Fruit fly (Drosophila melanogaster) whole organism, wandering third instar larva: ENCODE measurements around the gene Miro.

Experiments
- CG32264 ChIP-seq: fragments of 200-800 bp; sonication (Bioruptor generic); optimal IDR thresholded peaks from 2 replicates; lab custom pipeline; 2016; ENCODE audit warnings: missing biosample characterization, missing genetic modification characterization
- CrebA ChIP-seq: fragments of 200-800 bp; sonication (Bioruptor generic); optimal IDR thresholded peaks from 2 replicates; lab custom pipeline; 2016; ENCODE audit warnings: missing biosample characterization, mild to moderate bottlenecking, missing genetic modification characterization, borderline replicate concordance
- Dfd ChIP-seq: fragments of >200 bp; optimal IDR thresholded peaks from 2 replicates; lab custom pipeline; 2017; ENCODE audit warnings: missing biosample characterization, missing genetic modification characterization
- GATAd ChIP-seq: sonication (Bioruptor generic); optimal IDR thresholded peaks from 2 replicates; lab custom pipeline; 2016; ENCODE audit warnings: missing biosample characterization, missing genetic modification characterization
- HLH106 ChIP-seq: fragments of 200-800 bp; optimal IDR thresholded peaks from 3 replicates; lab custom pipeline; 2019; ENCODE audit warnings: missing biosample characterization, mild to moderate bottlenecking, missing genetic modification characterization, moderate library complexity
- Hnf4 ChIP-seq: fragments of 200-800 bp; sonication (Bioruptor generic); optimal IDR thresholded peaks from 2 replicates; lab custom pipeline; 2016; ENCODE audit warnings: missing biosample characterization, mild to moderate bottlenecking, missing genetic modification characterization
- Hr78 ChIP-seq: fragments of >200 bp; optimal IDR thresholded peaks from 2 replicates; lab custom pipeline; 2017; ENCODE audit warnings: missing biosample characterization, missing genetic modification characterization
- Hr83 ChIP-seq: fragments of 200-300 bp; sonication (Bioruptor generic); optimal IDR thresholded peaks from 2 replicates; lab custom pipeline; 2016; ENCODE audit warnings: missing biosample characterization, mild to moderate bottlenecking, missing genetic modification characterization, moderate library complexity; ENCODE audit not compliant: poor library complexity, severe bottlenecking
- Jra ChIP-seq: sonication (Bioruptor generic); optimal IDR thresholded peaks from 2 replicates; lab custom pipeline; 2016; ENCODE audit warnings: missing biosample characterization, missing genetic modification characterization
- Myc ChIP-seq: fragments of >200 bp; optimal IDR thresholded peaks from 2 replicates; lab custom pipeline; 2017
- OdsH ChIP-seq: fragments of 200-800 bp; sonication (Bioruptor generic); optimal IDR thresholded peaks from 2 replicates; lab custom pipeline; 2016; ENCODE audit warnings: missing biosample characterization, mild to moderate bottlenecking, missing genetic modification characterization
- Rel ChIP-seq, 2 experiments: fragments of 200-800 bp; sonication (Bioruptor generic) in 1 of 2; optimal IDR thresholded peaks; 2 replicates in 1 of 2; 3 replicates in 1 of 2; lab custom pipeline; 2016 to 2019; ENCODE audit warnings: mild to moderate bottlenecking in 2 of 2, missing biosample characterization in 2 of 2, missing genetic modification characterization in 2 of 2, moderate library complexity in 1 of 2
- Sp1 ChIP-seq: fragments of 200-800 bp; sonication (Bioruptor generic); optimal IDR thresholded peaks from 3 replicates; lab custom pipeline; 2019; ENCODE audit warnings: missing biosample characterization, mild to moderate bottlenecking, missing genetic modification characterization, moderate library complexity
- Vsx2 ChIP-seq: fragments of 200-300, 225-300 bp; sonication (Bioruptor generic); optimal IDR thresholded peaks from 2 replicates; lab custom pipeline; 2018; ENCODE audit warnings: missing biosample characterization, missing genetic modification characterization; ENCODE audit not compliant: partially characterized antibody
- br ChIP-seq: fragments of 200-800 bp; sonication (Bioruptor generic); optimal IDR thresholded peaks from 2 replicates; lab custom pipeline; 2016; ENCODE audit warnings: missing biosample characterization, missing genetic modification characterization
- brk ChIP-seq: fragments of 200-800 bp; sonication (Bioruptor generic); optimal IDR thresholded peaks from 2 replicates; lab custom pipeline; 2016; ENCODE audit warnings: missing biosample characterization, mild to moderate bottlenecking, missing genetic modification characterization
- dl ChIP-seq, 2 experiments: fragments of 175-275, 200-275 bp in 1 of 2; fragments of 200-275 bp in 1 of 2; sonication (Bioruptor generic); optimal IDR thresholded peaks; lab custom pipeline; 2018; ENCODE audit warnings: mild to moderate bottlenecking in 2 of 2, missing biosample characterization in 2 of 2, missing genetic modification characterization in 2 of 2, moderate library complexity in 2 of 2; ENCODE audit not compliant: partially characterized antibody in 2 of 2, insufficient read depth in 1 of 2
- ey ChIP-seq: fragments of 200-800 bp; sonication (Bioruptor generic); optimal IDR thresholded peaks from 2 replicates; lab custom pipeline; 2016; ENCODE audit warnings: missing biosample characterization, missing genetic modification characterization
- foxo ChIP-seq, 2 experiments: fragments of 200-800 bp; sonication (Bioruptor generic); optimal IDR thresholded peaks; 2 replicates in 1 of 2; 3 replicates in 1 of 2; lab custom pipeline; 2016 to 2017; ENCODE audit warnings: missing biosample characterization in 2 of 2, missing genetic modification characterization in 2 of 2
- fru ChIP-seq: fragments of 200-800 bp; sonication (Bioruptor generic); optimal IDR thresholded peaks from 3 replicates; lab custom pipeline; 2016; ENCODE audit warnings: missing biosample characterization, mild to moderate bottlenecking, missing genetic modification characterization
- h ChIP-seq: fragments of 200-800 bp; sonication (Bioruptor generic); optimal IDR thresholded peaks from 3 replicates; lab custom pipeline; 2016; ENCODE audit warnings: missing biosample characterization, mild to moderate bottlenecking, missing genetic modification characterization
- jim ChIP-seq: fragments of 175-275, 200-325 bp; sonication (Bioruptor generic); optimal IDR thresholded peaks from 2 replicates; lab custom pipeline; 2016; ENCODE audit warnings: missing biosample characterization, mild to moderate bottlenecking, missing genetic modification characterization
- pan ChIP-seq: fragments of >200 bp; optimal IDR thresholded peaks from 2 replicates; lab custom pipeline; 2017
- psq ChIP-seq: fragments of 200-800 bp; sonication (Bioruptor generic); optimal IDR thresholded peaks from 3 replicates; lab custom pipeline; 2017; ENCODE audit warnings: missing biosample characterization, mild to moderate bottlenecking, missing genetic modification characterization, moderate library complexity
- rgr ChIP-seq: fragments of 200-800 bp; sonication (Bioruptor generic); optimal IDR thresholded peaks from 3 replicates; lab custom pipeline; 2016; ENCODE audit warnings: missing biosample characterization, mild to moderate bottlenecking, missing genetic modification characterization
- sage ChIP-seq: fragments of 200-800 bp; sonication (Bioruptor generic); optimal IDR thresholded peaks from 2 replicates; lab custom pipeline; 2016; ENCODE audit warnings: missing biosample characterization, mild to moderate bottlenecking, missing genetic modification characterization
- sv ChIP-seq: fragments of 200-800 bp; sonication (Bioruptor generic); optimal IDR thresholded peaks from 3 replicates; lab custom pipeline; 2016; ENCODE audit warnings: missing biosample characterization, missing genetic modification characterization
- tai ChIP-seq: sonication (Bioruptor generic); optimal IDR thresholded peaks from 2 replicates; lab custom pipeline; 2016; ENCODE audit warnings: missing biosample characterization, missing genetic modification characterization
- usp ChIP-seq: fragments of >200 bp; optimal IDR thresholded peaks from 2 replicates; lab custom pipeline; 2017; ENCODE audit warnings: missing biosample characterization, missing genetic modification characterization

The Miro gene

dm6 chr3R:24038736-24039556, at the start of gene Miro:
Miro (minus strand) TSS chr3R:24038847.
- TF ChIP-seq Vsx2 (GFP tag; lab: Kevin White, UChicago), result no peak
- peak; percentile 96 for TF ChIP-seq Hr83 (GFP tag; lab: Kevin White, UChicago)
- TF ChIP-seq Hnf4 (GFP tag; lab: Kevin White, UChicago), result peak; percentile 70
- TF ChIP-seq GATAd (GFP tag; lab: Kevin White, UChicago), result no peak
- peak; percentile 66 for TF ChIP-seq h (GFP tag; lab: Kevin White, UChicago)
- peak; percentile 36 for TF ChIP-seq Sp1 (GFP tag; lab: Kevin White, UChicago)
- peak; percentile 70 for TF ChIP-seq br (GFP tag; lab: Kevin White, UChicago)
- TF ChIP-seq HLH106 (tag; lab: Kevin White, UChicago), result no peak
- peak; percentile 73 for TF ChIP-seq jim (GFP tag; lab: Kevin White, UChicago)
- TF ChIP-seq fru (GFP tag; lab: Kevin White, UChicago), result peak; percentile 25
- peak; percentile 8 for TF ChIP-seq ey
- no peak for TF ChIP-seq sage (GFP tag; lab: Kevin White, UChicago)
- TF ChIP-seq Jra, result peak; percentile 87
- TF ChIP-seq psq, result peak; percentile 39
- TF ChIP-seq foxo (GFP tag; optimal IDR thresholded peaks at IDR 0.05; lab: Kevin White, UChicago), result peak in 1 of 2 experiments; percentile 46
- TF ChIP-seq OdsH (GFP tag; lab: Kevin White, UChicago), result peak; percentile 68
- TF ChIP-seq rgr, result peak; percentile 72

- no peak for TF ChIP-seq HLH106 (tag; lab: Kevin White, UChicago)
- TF ChIP-seq Rel (GFP tag; optimal IDR thresholded peaks at IDR 0.05; lab: Kevin White, UChicago), result no peak
- TF ChIP-seq Rel (tag; optimal IDR thresholded peaks at IDR 0.05; lab: Kevin White, UChicago), result no peak
- TF ChIP-seq brk (GFP tag; lab: Kevin White, UChicago), result peak; percentile 34
- peak; percentile 33 for TF ChIP-seq h (GFP tag; lab: Kevin White, UChicago)
- peak; percentile 66 for TF ChIP-seq CrebA (GFP tag; lab: Kevin White, UChicago)
These were observed 46.3 kb upstream of the Miro start for dm6 chr3R:24084975-24085374.

- TF ChIP-seq Dfd (GFP tag; lab: Kevin White, UChicago) (peak; percentile 94), sv (GFP tag; lab: Kevin White, UChicago) (no peak)
- TF ChIP-seq, all 38 proteins: peak for 1
These were observed 41.0 kb upstream of the Miro start for dm6 chr3R:24079613-24080012.

dm6 chr3R:24079110-24079509, 40.5 kb upstream of the Miro start:
- TF ChIP-seq ey (no peak), dl (GFP tag; optimal IDR thresholded peaks at IDR 0.05; lab: Kevin White, UChicago; ENCODE audit: insufficient read depth in 1 of 2, partially characterized antibody in 2 of 2) (no peak), Vsx2 (GFP tag; lab: Kevin White, UChicago) (no peak), Hr83 (GFP tag; lab: Kevin White, UChicago) (no peak), CG32264 (no peak), rgr (no peak), Hr78 (GFP tag; lab: Kevin White, UChicago) (no peak)
- TF ChIP-seq, all 38 proteins: peak for 0

dm6 chr3R:24073703-24074102, 35.1 kb upstream of the Miro start:
- TF ChIP-seq tai (GFP tag; lab: Kevin White, UChicago) (no peak), usp (no peak)

dm6 chr3R:24069965-24070364, 31.3 kb upstream of the Miro start:
- TF ChIP-seq Myc (no peak), Rel (GFP tag; optimal IDR thresholded peaks at IDR 0.05; lab: Kevin White, UChicago) (no peak), Rel (tag; optimal IDR thresholded peaks at IDR 0.05; lab: Kevin White, UChicago) (no peak), br (GFP tag; lab: Kevin White, UChicago) (no peak), CrebA (GFP tag; lab: Kevin White, UChicago) (no peak), h (GFP tag; lab: Kevin White, UChicago) (no peak), sage (GFP tag; lab: Kevin White, UChicago) (no peak), usp (no peak), Jra (no peak), ey (no peak), Hnf4 (GFP tag; lab: Kevin White, UChicago) (no peak), brk (GFP tag; lab: Kevin White, UChicago) (no peak), Vsx2 (GFP tag; lab: Kevin White, UChicago) (no peak), Sp1 (GFP tag; lab: Kevin White, UChicago) (no peak), pan (lab: Kevin White, UChicago) (no peak)
